Fruit fly (Drosophila melanogaster) whole organism, pupa: Measurements from ENCODE around the gene rictor.

Source experiments
- CG12605 ChIP-seq: fragments of 200-800 bp; sonication (Bioruptor generic); IDR thresholded peaks from 2 replicates; pipeline ENCODE4 v1.3.6; 2022; ENCODE audit warnings: missing biosample characterization, missing genetic modification characterization
- CG14655 ChIP-seq: fragments of 200-800 bp; sonication (Bioruptor generic); optimal IDR thresholded peaks from 3 replicates; lab custom pipeline; 2017; ENCODE audit warnings: mild to moderate bottlenecking, missing biosample characterization, missing genetic modification reagents, missing genetic modification characterization
- CG17806 ChIP-seq: fragments of 200-800 bp; sonication (Bioruptor generic); optimal IDR thresholded peaks from 2 replicates; lab custom pipeline; 2018; ENCODE audit warnings: missing biosample characterization, mild to moderate bottlenecking, missing genetic modification characterization, moderate library complexity
- CG4496 ChIP-seq: fragments of 200-800 bp; sonication (Bioruptor generic); IDR thresholded peaks from 3 replicates; pipeline ENCODE4 v1.3.6; 2022; ENCODE audit warnings: missing biosample characterization, missing genetic modification characterization
- CG8159 ChIP-seq: fragments of 200-800 bp; sonication (Bioruptor generic); optimal IDR thresholded peaks from 3 replicates; lab custom pipeline; 2018; ENCODE audit warnings: missing biosample characterization, mild to moderate bottlenecking, missing genetic modification characterization, moderate library complexity
- CG9948 ChIP-seq: fragments of 200-800 bp; sonication (Bioruptor generic); optimal IDR thresholded peaks from 2 replicates; lab custom pipeline; 2018; ENCODE audit warnings: missing biosample characterization, mild to moderate bottlenecking, missing genetic modification characterization, moderate library complexity
- Ets98B ChIP-seq: fragments of 200-800 bp; sonication (Bioruptor generic); IDR thresholded peaks from 2 replicates; pipeline ENCODE4 v1.3.6; 2022; ENCODE audit warnings: missing biosample characterization, missing genetic modification characterization
- Pif1A ChIP-seq: fragments of 200-800 bp; sonication (Bioruptor generic); optimal IDR thresholded peaks from 3 replicates; lab custom pipeline; 2016; ENCODE audit warnings: missing biosample characterization, missing genetic modification characterization
- Pif1B ChIP-seq: fragments of 200-800 bp; sonication (Bioruptor generic); optimal IDR thresholded peaks from 3 replicates; lab custom pipeline; 2016; ENCODE audit warnings: missing biosample characterization, missing genetic modification characterization
- Snoo ChIP-seq: fragments of 200-800 bp; sonication (Bioruptor generic); optimal IDR thresholded peaks from 3 replicates; lab custom pipeline; 2017; ENCODE audit warnings: missing biosample characterization, mild to moderate bottlenecking, missing genetic modification characterization, inconsistent platforms
- fd96Ca ChIP-seq: fragments of 200-800 bp; sonication (Bioruptor generic); IDR thresholded peaks from 3 replicates; pipeline ENCODE4 v1.3.6; 2022; ENCODE audit warnings: missing biosample characterization, missing genetic modification characterization
- gl ChIP-seq: fragments of 200-800 bp; sonication (Bioruptor generic); optimal IDR thresholded peaks from 2 replicates; lab custom pipeline; 2018; ENCODE audit warnings: missing biosample characterization, mild to moderate bottlenecking, missing genetic modification characterization
- rn ChIP-seq: fragments of 200-800 bp; sonication (Bioruptor generic); IDR thresholded peaks from 2 replicates; pipeline ENCODE4 v1.3.6; 2022; ENCODE audit warnings: missing biosample characterization, missing genetic modification characterization

dm6 chrX:19307810-19308456 lies 46.9 kb upstream of the rictor start, which contains the start of gene CG8051:
- no peak for TF ChIP-seq CG4496 (GFP tag; lab: Robert Waterston, UW)
- peak; percentile 33; the same call in 1 of the 3 replicates for TF ChIP-seq fd96Ca (GFP tag; lab: Robert Waterston, UW)
- TF ChIP-seq Pif1B (GFP tag; lab: Kevin White, UChicago), result no peak
- TF ChIP-seq Ets98B (GFP tag; lab: Robert Waterston, UW), result no peak
- TF ChIP-seq Pif1A (GFP tag; lab: Kevin White, UChicago), result no peak
- TF ChIP-seq CG14655 (GFP tag; lab: Kevin White, UChicago), result no peak
- TF ChIP-seq CG17806 (tag; lab: Kevin White, UChicago), result no peak
- TF ChIP-seq CG12605 (GFP tag; lab: Robert Waterston, UW), result no peak
- no peak for TF ChIP-seq CG8159 (tag; lab: Kevin White, UChicago)
- TF ChIP-seq gl (tag; lab: Kevin White, UChicago), result no peak
- TF ChIP-seq rn (GFP tag; lab: Robert Waterston, UW), result no peak
- no peak for TF ChIP-seq Snoo (tag; lab: Kevin White, UChicago)
- TF ChIP-seq CG9948, result no peak
